Worm (Caenorhabditis elegans): ENCODE measurements around the gene got-1.2.
A peak's percentile ranks its signal among the peaks of the same experiment; 100 is the strongest.

Gene got-1.2

ce11 chrX:16825358-16825757, 32.4 kb upstream of the got-1.2 start, which contains the start of gene sto-5:
Gene sto-5, minus strand, starts transcription at chrX:16825458.
- TF ChIP-seq fkh-10 (GFP tag; optimal IDR thresholded peaks at IDR 0.05) = no peak
- TF ChIP-seq lim-6 (tag; optimal IDR thresholded peaks at IDR 0.05) = no peak
- TF ChIP-seq ceh-31 (tag; optimal IDR thresholded peaks at IDR 0.05) = no peak
- TF ChIP-seq pha-2 (tag; optimal IDR thresholded peaks at IDR 0.05) = no peak
- no peak for TF ChIP-seq ceh-24 (tag; optimal IDR thresholded peaks at IDR 0.05)
- TF ChIP-seq ceh-14 (tag; optimal IDR thresholded peaks at IDR 0.05) = no peak
- no peak for TF ChIP-seq zip-5 (tag; optimal IDR thresholded peaks at IDR 0.05)
- TF ChIP-seq T23F11.4 (GFP tag; optimal IDR thresholded peaks at IDR 0.05) = no peak

DNA sequence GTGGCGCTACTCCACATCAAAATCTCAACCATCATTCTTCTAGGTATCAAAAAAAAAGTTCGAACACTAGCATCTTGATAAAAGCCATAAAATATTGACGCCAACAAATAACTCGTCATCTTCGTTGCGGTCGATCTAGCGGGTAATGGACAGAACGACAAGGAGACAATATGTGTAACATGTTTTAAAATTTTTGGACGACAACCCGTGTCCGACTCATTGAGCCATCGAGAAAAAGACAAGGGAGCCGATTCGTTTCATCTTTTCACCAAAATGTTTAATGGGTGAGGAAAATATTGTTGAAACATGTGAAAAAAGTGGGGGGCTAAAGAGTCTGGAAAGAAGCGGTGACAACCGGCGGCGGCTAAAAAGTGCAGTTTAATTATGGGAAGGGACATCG, 28.6 kb upstream of the got-1.2 start:
- no peak for TF ChIP-seq ceh-45 (GFP tag; IDR thresholded peaks at IDR 0.05)
- no peak for TF ChIP-seq lin-11 (tag; optimal IDR thresholded peaks at IDR 0.05)
- no peak for TF ChIP-seq ceh-24 (tag; optimal IDR thresholded peaks at IDR 0.05)
- no peak for TF ChIP-seq fax-1 (tag; optimal IDR thresholded peaks at IDR 0.05)
- no peak for TF ChIP-seq T23F11.4 (GFP tag; optimal IDR thresholded peaks at IDR 0.05)

ce11 chrX:16818271-16818670, 25.3 kb upstream of the got-1.2 start:
- TF ChIP-seq C08G9.2 (tag; optimal IDR thresholded peaks at IDR 0.05) (no peak), eyg-1 (tag; optimal IDR thresholded peaks at IDR 0.05) (no peak), Y22D7AL.16 (tag; optimal IDR thresholded peaks at IDR 0.05) (no peak), dve-1 (tag; optimal IDR thresholded peaks at IDR 0.05) (no peak), rnt-1 (tag; optimal IDR thresholded peaks at IDR 0.05) (no peak), unc-55 (GFP tag; optimal IDR thresholded peaks at IDR 0.05) (no peak), pax-1 (tag; optimal IDR thresholded peaks at IDR 0.05) (no peak), ztf-16 (tag; optimal IDR thresholded peaks at IDR 0.05) (no peak), nfya-1 (tag; optimal IDR thresholded peaks at IDR 0.05) (no peak), ceh-31 (tag; optimal IDR thresholded peaks at IDR 0.05) (no peak), unc-42 (tag; optimal IDR thresholded peaks at IDR 0.05) (no peak), fax-1 (tag; optimal IDR thresholded peaks at IDR 0.05) (no peak), tbx-7 (tag; optimal IDR thresholded peaks at IDR 0.05) (no peak), npax-4 (tag; optimal IDR thresholded peaks at IDR 0.05) (no peak), zip-5 (tag; optimal IDR thresholded peaks at IDR 0.05) (no peak), fkh-6 (tag; optimal IDR thresholded peaks at IDR 0.05) (no peak), sdc-2 (tag; optimal IDR thresholded peaks at IDR 0.05) (no peak), ahr-1 (tag; optimal IDR thresholded peaks at IDR 0.05) (no peak)

- no peak for TF ChIP-seq hlh-15 (tag; optimal IDR thresholded peaks at IDR 0.05)
- no peak for TF ChIP-seq lin-11 (tag; optimal IDR thresholded peaks at IDR 0.05)
- TF ChIP-seq unc-42 (tag; optimal IDR thresholded peaks at IDR 0.05) = peak; percentile 84
- TF ChIP-seq ceh-30 (tag; optimal IDR thresholded peaks at IDR 0.05) = no peak
- no peak for TF ChIP-seq fkh-10 (GFP tag; optimal IDR thresholded peaks at IDR 0.05)
- no peak for TF ChIP-seq pax-1 (tag; optimal IDR thresholded peaks at IDR 0.05)
Observed at ce11 chrX:16816854-16817253, 23.9 kb upstream of the got-1.2 start.

DNA sequence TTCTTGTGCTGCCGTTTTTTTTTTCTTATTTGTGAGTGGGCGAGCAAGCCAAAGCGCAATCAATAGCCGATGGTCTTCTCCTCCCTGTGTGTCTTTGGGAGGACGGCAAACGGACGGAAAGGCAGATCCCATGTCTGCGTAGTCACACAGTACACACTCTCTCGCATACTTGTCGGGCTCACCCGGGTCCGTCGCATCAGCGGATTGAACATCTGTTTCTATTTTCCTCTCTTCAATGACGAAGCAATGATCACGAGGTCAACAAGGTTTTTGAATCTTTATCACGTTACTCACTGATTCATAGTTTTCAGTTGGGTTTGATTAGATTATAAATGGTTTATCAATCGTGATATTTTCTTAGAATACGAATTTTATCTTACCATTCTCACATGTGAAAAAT, 22.6 kb upstream of the got-1.2 start:
- peak; percentile 88 for TF ChIP-seq hlh-30 (tag; optimal IDR thresholded peaks at IDR 0.05; ENCODE audit: insufficient read depth)
- no peak for TF ChIP-seq dve-1 (tag; optimal IDR thresholded peaks at IDR 0.05)
- TF ChIP-seq hlh-8 (tag; optimal IDR thresholded peaks at IDR 0.05) = peak; percentile 22
- TF ChIP-seq unc-55 (GFP tag; optimal IDR thresholded peaks at IDR 0.05) = peak; percentile 83

- TF ChIP-seq pha-2 (tag; optimal IDR thresholded peaks at IDR 0.05) (no peak), unc-86 (tag; optimal IDR thresholded peaks at IDR 0.05) (no peak), ceh-45 (GFP tag; IDR thresholded peaks at IDR 0.05) (no peak), ztf-16 (tag; optimal IDR thresholded peaks at IDR 0.05) (no peak), ama-1 (optimal IDR thresholded peaks at IDR 0.05) (no peak), F13H6.1 (tag; optimal IDR thresholded peaks at IDR 0.05) (no peak), nhr-11 (tag; optimal IDR thresholded peaks at IDR 0.05) (no peak), hlh-8 (tag; optimal IDR thresholded peaks at IDR 0.05) (no peak), mec-3 (tag; optimal IDR thresholded peaks at IDR 0.05; ENCODE audit: borderline replicate concordance) (no peak), ceh-19 (GFP tag; optimal IDR thresholded peaks at IDR 0.05) (no peak), fax-1 (tag; optimal IDR thresholded peaks at IDR 0.05) (no peak), elt-4 (tag; optimal IDR thresholded peaks at IDR 0.05) (no peak), dmd-4 (tag; optimal IDR thresholded peaks at IDR 0.05; ENCODE audit: borderline replicate concordance) (no peak), T23F11.4 (GFP tag; optimal IDR thresholded peaks at IDR 0.05) (no peak), ceh-14 (tag; optimal IDR thresholded peaks at IDR 0.05) (no peak), hlh-6 (tag; optimal IDR thresholded peaks at IDR 0.05) (no peak), ceh-30 (tag; optimal IDR thresholded peaks at IDR 0.05) (no peak), hlh-15 (tag; optimal IDR thresholded peaks at IDR 0.05) (no peak)
Observed at ce11 chrX:16814913-16815312, 22.0 kb upstream of the got-1.2 start.
